1 fruit fly cellular context compared by ENCODE assay signal in genomic region chr2L:10466865-10467270, dm6.
TF ChIP-seq lines count a peak whose summit lies in the region.

No protein-coding gene starts in this region.

TF ChIP-seq in whole organism, embryonic, 481 proteins besides CTCF, POLR2A, EP300 and RAD21 (continued from another document and continues in another):
- no peak for TF ChIP-seq Bgb (GFP tag; IDR thresholded peaks at IDR 0.05; lab: Robert Waterston, UW; ENCODE audit: partially characterized antibody)
- TF ChIP-seq onecut (GFP tag; IDR thresholded peaks at IDR 0.05; lab: Robert Waterston, UW), result 0 out of 2 replicates have a peak, but pooled peaks have one; percentile 15
- TF ChIP-seq CG2199 (GFP tag; IDR thresholded peaks at IDR 0.05; lab: Robert Waterston, UW), result 0 out of 3 replicates have a peak, but pooled peaks have one; percentile 30
- TF ChIP-seq da (GFP tag; optimal IDR thresholded peaks at IDR 0.05; lab: Kevin White, UChicago), result no peak
- peak; percentile 57 for TF ChIP-seq CG12104 (GFP tag; optimal IDR thresholded peaks at IDR 0.05; lab: Kevin White, UChicago)
- no peak for TF ChIP-seq Hr39 (optimal IDR thresholded peaks at IDR 0.05; lab: Kevin White, UChicago)
- TF ChIP-seq Aef1 (GFP tag; IDR thresholded peaks at IDR 0.05; lab: Robert Waterston, UW), result no peak
- TF ChIP-seq Hsf (GFP tag; optimal IDR thresholded peaks at IDR 0.05; lab: Kevin White, UChicago), result peak; percentile 57
- TF ChIP-seq zfh1 (GFP tag; IDR thresholded peaks at IDR 0.05; lab: Robert Waterston, UW), result peak; percentile 59; the same call in 2 of the 3 replicates
- TF ChIP-seq Bdp1 (GFP tag; optimal IDR thresholded peaks at IDR 0.05; lab: Kevin White, UChicago), result no peak
- peak; percentile 76 for TF ChIP-seq Ptx1 (GFP tag; IDR thresholded peaks at IDR 0.05; lab: Robert Waterston, UW)
- TF ChIP-seq CG32532 (GFP tag; IDR thresholded peaks at IDR 0.05; lab: Robert Waterston, UW), result no peak; the same call in 1 of the 2 replicates
- peak; percentile 66 for TF ChIP-seq Sox102F (GFP tag; optimal IDR thresholded peaks at IDR 0.05; lab: Kevin White, UChicago)
- TF ChIP-seq CG8388 (GFP tag; optimal IDR thresholded peaks at IDR 0.05; lab: Kevin White, UChicago), result peak; percentile 65
- TF ChIP-seq CG2202 (tag; optimal IDR thresholded peaks at IDR 0.05; lab: Kevin White, UChicago), result peak; percentile 17
- no peak for TF ChIP-seq Hey (tag; optimal IDR thresholded peaks at IDR 0.05; lab: Kevin White, UChicago)
- peak; percentile 15 for TF ChIP-seq Sry-δ (GFP tag; optimal IDR thresholded peaks at IDR 0.05; lab: Kevin White, UChicago)
- peak; percentile 97 for TF ChIP-seq Ets65A (GFP tag; lab: Kevin White, UChicago)
- no peak for TF ChIP-seq Sry-β (GFP tag; optimal IDR thresholded peaks at IDR 0.05; lab: Kevin White, UChicago)
- TF ChIP-seq Vsx1 (GFP tag; optimal IDR thresholded peaks at IDR 0.05; lab: Kevin White, UChicago), result peak; percentile 6
- no peak for TF ChIP-seq Hmr (GFP tag; optimal IDR thresholded peaks at IDR 0.05; lab: Kevin White, UChicago)
- TF ChIP-seq Atf3 (GFP tag; optimal IDR thresholded peaks at IDR 0.05; lab: Kevin White, UChicago), result peak; percentile 34
- TF ChIP-seq CG10321 (GFP tag; IDR thresholded peaks at IDR 0.05; lab: Robert Waterston, UW), result no peak
- TF ChIP-seq tna (GFP tag; IDR thresholded peaks at IDR 0.05; lab: Robert Waterston, UW; ENCODE audit: partially characterized antibody), result no peak
- TF ChIP-seq CHES-1-like (GFP tag; optimal IDR thresholded peaks at IDR 0.05; lab: Kevin White, UChicago), result no peak
- TF ChIP-seq Mrtf (GFP tag; IDR thresholded peaks at IDR 0.05; lab: Robert Waterston, UW), result 0 out of 3 replicates have a peak, but pooled peaks have one; percentile 46
- peak; percentile 31; the same call in 1 of the 2 replicates for TF ChIP-seq sim (GFP tag; IDR thresholded peaks at IDR 0.05; lab: Robert Waterston, UW)
- TF ChIP-seq scrt (GFP tag; optimal IDR thresholded peaks at IDR 0.05; lab: Kevin White, UChicago), result no peak
- peak; percentile 29 for TF ChIP-seq CG14965 (GFP tag; optimal IDR thresholded peaks at IDR 0.05; lab: Kevin White, UChicago; ENCODE audit: borderline replicate concordance)
- peak; percentile 22 for TF ChIP-seq CG8089 (GFP tag; optimal IDR thresholded peaks at IDR 0.05; lab: Kevin White, UChicago)
- no peak for TF ChIP-seq sr (GFP tag; IDR thresholded peaks at IDR 0.05; lab: Robert Waterston, UW)
- no peak for TF ChIP-seq Fer1 (GFP tag; optimal IDR thresholded peaks at IDR 0.05; lab: Kevin White, UChicago)
- TF ChIP-seq ase (GFP tag; IDR thresholded peaks at IDR 0.05; lab: Robert Waterston, UW), result no peak
- peak; percentile 48 for TF ChIP-seq lab (GFP tag; optimal IDR thresholded peaks at IDR 0.05; lab: Kevin White, UChicago)
- no peak for TF ChIP-seq CG13894 (tag; optimal IDR thresholded peaks at IDR 0.05; lab: Kevin White, UChicago)
- no peak for TF ChIP-seq run (tag; optimal IDR thresholded peaks at IDR 0.05; lab: Kevin White, UChicago)
- no peak for TF ChIP-seq sc (optimal IDR thresholded peaks at IDR 0.05; lab: Kevin White, UChicago)
- TF ChIP-seq sc (GFP tag; optimal IDR thresholded peaks at IDR 0.05; lab: Kevin White, UChicago), result peak; percentile 56
- peak; percentile 84 for TF ChIP-seq CG6689 (GFP tag; IDR thresholded peaks at IDR 0.05; lab: Robert Waterston, UW)
- peak; percentile 63 for TF ChIP-seq Hr3 (GFP tag; optimal IDR thresholded peaks at IDR 0.05; lab: Kevin White, UChicago)
- peak; percentile 23; the same call in 1 of the 2 replicates for TF ChIP-seq H2.0 (GFP tag; IDR thresholded peaks at IDR 0.05; lab: Robert Waterston, UW)
- peak; percentile 14 for TF ChIP-seq CG12155 (GFP tag; optimal IDR thresholded peaks at IDR 0.05; lab: Kevin White, UChicago)
- TF ChIP-seq mld (GFP tag; IDR thresholded peaks at IDR 0.05; lab: Robert Waterston, UW; ENCODE audit: partially characterized antibody), result no peak
- TF ChIP-seq CG12659 (GFP tag; optimal IDR thresholded peaks at IDR 0.05; lab: Kevin White, UChicago), result peak; percentile 57
- peak; percentile 72 for TF ChIP-seq CG9437 (GFP tag; optimal IDR thresholded peaks at IDR 0.05; lab: Kevin White, UChicago)
- TF ChIP-seq GATAe (GFP tag; conservative IDR thresholded peaks at IDR 0.05; lab: Robert Waterston, UW), result no peak
- TF ChIP-seq dm (GFP tag; optimal IDR thresholded peaks at IDR 0.05; lab: Kevin White, UChicago), result no peak
- TF ChIP-seq CG18599 (GFP tag; optimal IDR thresholded peaks at IDR 0.05; lab: Kevin White, UChicago), result peak; percentile 36
- no peak for TF ChIP-seq dati (GFP tag; IDR thresholded peaks at IDR 0.05; lab: Robert Waterston, UW)
- TF ChIP-seq CG14050 (GFP tag; IDR thresholded peaks at IDR 0.05; lab: Robert Waterston, UW), result no peak
- TF ChIP-seq CG12236 (GFP tag; optimal IDR thresholded peaks at IDR 0.05; lab: Kevin White, UChicago), result no peak
- TF ChIP-seq MBD-R2 (GFP tag; IDR thresholded peaks at IDR 0.05; lab: Robert Waterston, UW), result no peak
- TF ChIP-seq kah (GFP tag; optimal IDR thresholded peaks at IDR 0.05; lab: Kevin White, UChicago), result peak; percentile 16
- peak; percentile 16 for TF ChIP-seq Lhr (GFP tag; optimal IDR thresholded peaks at IDR 0.05; lab: Kevin White, UChicago)
- TF ChIP-seq Fer3 (tag; optimal IDR thresholded peaks at IDR 0.05; lab: Kevin White, UChicago), result peak; percentile 40
- TF ChIP-seq CG17328 (GFP tag; IDR thresholded peaks at IDR 0.05; lab: Robert Waterston, UW), result no peak
- TF ChIP-seq NfI (GFP tag; optimal IDR thresholded peaks at IDR 0.05; lab: Kevin White, UChicago), result no peak
- peak; percentile 82 for TF ChIP-seq CG11504 (tag; optimal IDR thresholded peaks at IDR 0.05; lab: Kevin White, UChicago)
- TF ChIP-seq kni (GFP tag; optimal IDR thresholded peaks at IDR 0.05; lab: Kevin White, UChicago), result no peak
- TF ChIP-seq tgo (GFP tag; IDR thresholded peaks at IDR 0.05; lab: Robert Waterston, UW), result peak; percentile 70
- no peak for TF ChIP-seq Hmx (GFP tag; optimal IDR thresholded peaks at IDR 0.05; lab: Kevin White, UChicago)
- no peak for TF ChIP-seq Elba2 (GFP tag; optimal IDR thresholded peaks at IDR 0.05; lab: Kevin White, UChicago)
- peak; percentile 63; the same call in 1 of the 3 replicates for TF ChIP-seq CG11093 (GFP tag; IDR thresholded peaks at IDR 0.05; lab: Robert Waterston, UW)
- no peak for TF ChIP-seq oc (tag; optimal IDR thresholded peaks at IDR 0.05; lab: Kevin White, UChicago)
- TF ChIP-seq klu (GFP tag; IDR thresholded peaks at IDR 0.05; lab: Robert Waterston, UW), result no peak
- TF ChIP-seq odd (GFP tag; optimal IDR thresholded peaks at IDR 0.05; lab: Kevin White, UChicago), result peak; percentile 41
- TF ChIP-seq CG10274 (GFP tag; optimal IDR thresholded peaks at IDR 0.05; lab: Kevin White, UChicago), result peak; percentile 28
- TF ChIP-seq E2f2 (GFP tag; IDR thresholded peaks at IDR 0.05; lab: Robert Waterston, UW), result 0 out of 2 replicates have a peak, but pooled peaks have one; percentile 30
- TF ChIP-seq Side (GFP tag; optimal IDR thresholded peaks at IDR 0.05; lab: Kevin White, UChicago), result no peak
- no peak for TF ChIP-seq sug (tag; optimal IDR thresholded peaks at IDR 0.05; lab: Kevin White, UChicago)
- peak; percentile 40 for TF ChIP-seq CG3281 (GFP tag; optimal IDR thresholded peaks at IDR 0.05; lab: Kevin White, UChicago)
- TF ChIP-seq chn (GFP tag; optimal IDR thresholded peaks at IDR 0.05; lab: Kevin White, UChicago), result peak; percentile 42
- TF ChIP-seq Sox100B (GFP tag; optimal IDR thresholded peaks at IDR 0.05; lab: Kevin White, UChicago), result peak; percentile 82
- TF ChIP-seq nmo (GFP tag; optimal IDR thresholded peaks at IDR 0.05; lab: Kevin White, UChicago), result peak; percentile 89
- TF ChIP-seq CG13775 (GFP tag; optimal IDR thresholded peaks at IDR 0.05; lab: Kevin White, UChicago), result peak; percentile 62
- no peak for TF ChIP-seq MTF-1 (GFP tag; optimal IDR thresholded peaks at IDR 0.05; lab: Kevin White, UChicago; ENCODE audit: borderline replicate concordance)
- TF ChIP-seq pho (GFP tag; optimal IDR thresholded peaks at IDR 0.05; lab: Kevin White, UChicago), result no peak
- peak; percentile 78 for TF ChIP-seq Xrp1 (GFP tag; IDR thresholded peaks at IDR 0.05; lab: Robert Waterston, UW)
- TF ChIP-seq CG7839 (tag; optimal IDR thresholded peaks at IDR 0.05; lab: Kevin White, UChicago), result peak; percentile 78
- no peak for TF ChIP-seq CrebB (tag; optimal IDR thresholded peaks at IDR 0.05; lab: Kevin White, UChicago)
- TF ChIP-seq tap (tag; optimal IDR thresholded peaks at IDR 0.05; lab: Kevin White, UChicago), result peak; percentile 46
- TF ChIP-seq cg (GFP tag; optimal IDR thresholded peaks at IDR 0.05; lab: Kevin White, UChicago), result no peak
- TF ChIP-seq tio (GFP tag; optimal IDR thresholded peaks at IDR 0.05; lab: Kevin White, UChicago), result peak; percentile 74
- peak; percentile 37 to 59 for TF ChIP-seq chif (GFP tag; optimal IDR thresholded peaks at IDR 0.05; lab: Kevin White, UChicago)
- TF ChIP-seq CG14710 (tag; optimal IDR thresholded peaks at IDR 0.05; lab: Kevin White, UChicago), result peak; percentile 73
- no peak for TF ChIP-seq C15 (GFP tag; IDR thresholded peaks at IDR 0.05; lab: Robert Waterston, UW)
- TF ChIP-seq CG3065 (GFP tag; optimal IDR thresholded peaks at IDR 0.05; lab: Kevin White, UChicago), result no peak
- TF ChIP-seq org-1 (GFP tag; optimal IDR thresholded peaks at IDR 0.05; lab: Kevin White, UChicago), result peak; percentile 51
- TF ChIP-seq jigr1 (GFP tag; IDR thresholded peaks at IDR 0.05; lab: Robert Waterston, UW), result 0 out of 3 replicates have a peak, but pooled peaks have one; percentile 46
- TF ChIP-seq Abd-B (GFP tag; optimal IDR thresholded peaks at IDR 0.05; lab: Kevin White, UChicago), result peak; percentile 47
- no peak for TF ChIP-seq insv (GFP tag; optimal IDR thresholded peaks at IDR 0.05; lab: Kevin White, UChicago)
- no peak; the same call in 1 of the 2 replicates for TF ChIP-seq danr (GFP tag; IDR thresholded peaks at IDR 0.05; lab: Robert Waterston, UW)
- no peak for TF ChIP-seq pan (optimal IDR thresholded peaks at IDR 0.05; lab: Kevin White, UChicago)
- TF ChIP-seq pan (GFP tag; optimal IDR thresholded peaks at IDR 0.05 in 1 of 2, IDR thresholded peaks at IDR 0.05 in 1 of 2), result peak in 1 of 2 experiments; percentile 57
- TF ChIP-seq CG17612 (GFP tag; IDR thresholded peaks at IDR 0.05; lab: Robert Waterston, UW), result no peak
- TF ChIP-seq D (optimal IDR thresholded peaks at IDR 0.05; lab: Kevin White, UChicago), result no peak
- TF ChIP-seq D (GFP tag; optimal IDR thresholded peaks at IDR 0.05; lab: Kevin White, UChicago), result peak; percentile 78
- no peak for TF ChIP-seq Adf1 (GFP tag; IDR thresholded peaks at IDR 0.05; lab: Robert Waterston, UW)
- peak; percentile 57 for TF ChIP-seq CG16863 (GFP tag; optimal IDR thresholded peaks at IDR 0.05; lab: Kevin White, UChicago)
- TF ChIP-seq CG15011 (GFP tag; optimal IDR thresholded peaks at IDR 0.05; lab: Kevin White, UChicago), result no peak
- peak; percentile 53 for TF ChIP-seq dmrt11E (tag; optimal IDR thresholded peaks at IDR 0.05; lab: Kevin White, UChicago)
- TF ChIP-seq CG1529 (GFP tag; optimal IDR thresholded peaks at IDR 0.05; lab: Kevin White, UChicago), result peak; percentile 67
- peak; percentile 57 for TF ChIP-seq CG16815 (GFP tag; optimal IDR thresholded peaks at IDR 0.05; lab: Kevin White, UChicago)
- TF ChIP-seq CG11085 (GFP tag; IDR thresholded peaks at IDR 0.05; lab: Robert Waterston, UW), result no peak
- no peak for TF ChIP-seq HmgZ (tag; optimal IDR thresholded peaks at IDR 0.05; lab: Kevin White, UChicago)
- TF ChIP-seq CG7963 (GFP tag; IDR thresholded peaks at IDR 0.05; lab: Robert Waterston, UW; ENCODE audit: partially characterized antibody), result no peak
- TF ChIP-seq ken (GFP tag; IDR thresholded peaks at IDR 0.05; lab: Robert Waterston, UW), result no peak
- no peak for TF ChIP-seq rib (GFP tag; IDR thresholded peaks at IDR 0.05; lab: Robert Waterston, UW)
- TF ChIP-seq al (GFP tag; IDR thresholded peaks at IDR 0.05; lab: Robert Waterston, UW), result peak; percentile 4; the same call in 1 of the 2 replicates
- no peak for TF ChIP-seq otp (GFP tag; IDR thresholded peaks at IDR 0.05; lab: Robert Waterston, UW)
- no peak for TF ChIP-seq hb (GFP tag; IDR thresholded peaks at IDR 0.05; lab: Robert Waterston, UW; ENCODE audit: partially characterized antibody)
- peak; percentile 60 for TF ChIP-seq CG2875 (GFP tag; optimal IDR thresholded peaks at IDR 0.05; lab: Kevin White, UChicago)
- no peak for TF ChIP-seq dimm (GFP tag; IDR thresholded peaks at IDR 0.05; lab: Robert Waterston, UW)
- no peak for TF ChIP-seq CkIIα-i1 (GFP tag; IDR thresholded peaks at IDR 0.05; lab: Robert Waterston, UW)
- peak; percentile 65 for TF ChIP-seq sd (tag; optimal IDR thresholded peaks at IDR 0.05; lab: Kevin White, UChicago)
- TF ChIP-seq ttk (GFP tag; IDR thresholded peaks at IDR 0.05; lab: Robert Waterston, UW), result peak; percentile 62
- no peak for TF ChIP-seq Trl (optimal IDR thresholded peaks at IDR 0.05; lab: Kevin White, UChicago)
- peak; percentile 55 for TF ChIP-seq Trl (GFP tag; optimal IDR thresholded peaks at IDR 0.05; lab: Kevin White, UChicago)
- TF ChIP-seq Myb (GFP tag; optimal IDR thresholded peaks at IDR 0.05; lab: Kevin White, UChicago), result no peak
- TF ChIP-seq en (GFP tag; optimal IDR thresholded peaks at IDR 0.05; lab: Kevin White, UChicago), result peak; percentile 1
- peak; percentile 17 for TF ChIP-seq twi (tag; optimal IDR thresholded peaks at IDR 0.05; lab: Kevin White, UChicago)
- TF ChIP-seq CG8944 (GFP tag; optimal IDR thresholded peaks at IDR 0.05; lab: Kevin White, UChicago), result peak; percentile 51
- peak; percentile 48 for TF ChIP-seq cwo (GFP tag; optimal IDR thresholded peaks at IDR 0.05; lab: Kevin White, UChicago)
- TF ChIP-seq CG13287 (GFP tag; IDR thresholded peaks at IDR 0.05; lab: Robert Waterston, UW; ENCODE audit: partially characterized antibody), result no peak
- TF ChIP-seq CG15479 (GFP tag; optimal IDR thresholded peaks at IDR 0.05; lab: Kevin White, UChicago), result no peak
- TF ChIP-seq slp2 (GFP tag; optimal IDR thresholded peaks at IDR 0.05; lab: Kevin White, UChicago), result peak; percentile 37
- TF ChIP-seq br (optimal IDR thresholded peaks at IDR 0.05; lab: Kevin White, UChicago), result no peak
- TF ChIP-seq CG6813 (GFP tag; optimal IDR thresholded peaks at IDR 0.05; lab: Kevin White, UChicago), result peak; percentile 61
- no peak for TF ChIP-seq mirr (GFP tag; optimal IDR thresholded peaks at IDR 0.05; lab: Kevin White, UChicago)
- TF ChIP-seq CG6765 (GFP tag; optimal IDR thresholded peaks at IDR 0.05; lab: Kevin White, UChicago), result no peak
- TF ChIP-seq CG15601 (tag; optimal IDR thresholded peaks at IDR 0.05; lab: Kevin White, UChicago), result peak; percentile 46
- peak; percentile 35 for TF ChIP-seq CG30431 (GFP tag; optimal IDR thresholded peaks at IDR 0.05; lab: Kevin White, UChicago)
- peak; percentile 62 for TF ChIP-seq CG8924 (tag; optimal IDR thresholded peaks at IDR 0.05; lab: Kevin White, UChicago)
